Fruit fly (Drosophila melanogaster): ENCODE data around the gene CG43861.

- TF ChIP-seq fd96Ca (GFP tag; IDR thresholded peaks at IDR 0.05) (no peak), CG4496 (GFP tag; IDR thresholded peaks at IDR 0.05) (no peak), Pif1A (GFP tag; optimal IDR thresholded peaks at IDR 0.05) (no peak), EcR (GFP tag; optimal IDR thresholded peaks at IDR 0.05) (no peak), CG17806 (tag; optimal IDR thresholded peaks at IDR 0.05) (no peak), Pif1B (GFP tag; optimal IDR thresholded peaks at IDR 0.05) (no peak), CG15710 (tag; optimal IDR thresholded peaks at IDR 0.05) (no peak), rn (GFP tag; IDR thresholded peaks at IDR 0.05) (no peak), D1 (tag; optimal IDR thresholded peaks at IDR 0.05) (no peak), Ets98B (GFP tag; IDR thresholded peaks at IDR 0.05) (no peak), CG12605 (GFP tag; IDR thresholded peaks at IDR 0.05) (no peak), CG14655 (GFP tag; optimal IDR thresholded peaks at IDR 0.05) (no peak)
Measured at dm6 chr2L:20026351-20026849, 9.3 kb upstream of the CG43861 start.
